Fruit fly (Drosophila melanogaster) whole organism, adult: Measurements from ENCODE around the gene Est-6.

Experiments used
- CG11617 ChIP-seq: fragments of 200-800 bp; sonication (Bioruptor generic); optimal IDR thresholded peaks from 2 replicates; lab custom pipeline; 2017; ENCODE audit warnings: mild to moderate bottlenecking, missing biosample characterization, missing genetic modification reagents, missing genetic modification characterization
- CG12768 ChIP-seq: fragments of 200-800 bp; sonication (Bioruptor generic); optimal IDR thresholded peaks from 2 replicates; lab custom pipeline; 2017; ENCODE audit warnings: missing biosample characterization, missing genetic modification characterization, mild to moderate bottlenecking, moderate library complexity, missing genetic modification reagents
- CG14711 ChIP-seq: fragments of 200-800 bp; sonication (Bioruptor generic); optimal IDR thresholded peaks from 2 replicates; lab custom pipeline; 2018; ENCODE audit warnings: missing biosample characterization, mild to moderate bottlenecking, missing genetic modification characterization, moderate library complexity
- CG1620 ChIP-seq: fragments of 200-800 bp; sonication (Bioruptor generic); optimal IDR thresholded peaks from 2 replicates; lab custom pipeline; 2016; ENCODE audit warnings: missing biosample characterization, missing genetic modification characterization
- CG33017 ChIP-seq: fragments of 200-800 bp; sonication (Bioruptor generic); optimal IDR thresholded peaks from 2 replicates; lab custom pipeline; 2018; ENCODE audit warnings: missing biosample characterization, mild to moderate bottlenecking, missing genetic modification characterization, moderate library complexity
- CG5204 ChIP-seq: fragments of 200-800 bp; sonication (Bioruptor generic); optimal IDR thresholded peaks from 2 replicates; lab custom pipeline; 2016; ENCODE audit warnings: missing biosample characterization, missing genetic modification characterization
- CG7045 ChIP-seq: fragments of 200-800 bp; sonication (Bioruptor generic); optimal IDR thresholded peaks from 2 replicates; lab custom pipeline; 2017; ENCODE audit warnings: missing biosample characterization, mild to moderate bottlenecking, missing genetic modification characterization
- CG7101 ChIP-seq: fragments of 200-800 bp; sonication (Bioruptor generic); optimal IDR thresholded peaks from 2 replicates; lab custom pipeline; 2018; ENCODE audit warnings: missing biosample characterization, mild to moderate bottlenecking, missing genetic modification characterization, moderate library complexity
- Clk ChIP-seq: fragments of 200-800 bp; sonication (Bioruptor generic); optimal IDR thresholded peaks from 2 replicates; lab custom pipeline; 2017; ENCODE audit warnings: missing biosample characterization, missing genetic modification characterization
- Crg-1 ChIP-seq: fragments of 200-800 bp; sonication (Bioruptor generic); optimal IDR thresholded peaks from 2 replicates; lab custom pipeline; 2016; ENCODE audit warnings: missing biosample characterization, missing genetic modification characterization
- Hr96 ChIP-seq: fragments of 200-800 bp; sonication (Bioruptor generic); optimal IDR thresholded peaks from 2 replicates; lab custom pipeline; 2016; ENCODE audit warnings: missing biosample characterization, missing genetic modification characterization
- Mnt ChIP-seq: fragments of 200-800 bp; sonication (Bioruptor generic); optimal IDR thresholded peaks from 2 replicates; lab custom pipeline; 2016; ENCODE audit warnings: missing biosample characterization, mild to moderate bottlenecking, missing genetic modification characterization
- bab1 ChIP-seq: fragments of 200-800 bp; sonication (Bioruptor generic); optimal IDR thresholded peaks from 3 replicates; lab custom pipeline; 2019; ENCODE audit warnings: missing biosample characterization, mild to moderate bottlenecking, missing genetic modification characterization, moderate library complexity
- cic ChIP-seq: fragments of 200-800 bp; sonication (Bioruptor generic); optimal IDR thresholded peaks from 2 replicates; lab custom pipeline; 2017; ENCODE audit warnings: missing biosample characterization, mild to moderate bottlenecking, missing genetic modification characterization, moderate library complexity
- cnc ChIP-seq, 2 experiments: fragments of >200 bp; optimal IDR thresholded peaks; 2 replicates each; lab custom pipeline; 2017
- kay ChIP-seq: fragments of 200-800 bp; sonication (Bioruptor generic); peaks from one replicate; lab custom pipeline; 2016; ENCODE audit warnings: missing biosample characterization, missing genetic modification characterization, borderline replicate concordance
- ovo ChIP-seq: fragments of 200-800 bp; sonication (Bioruptor generic); optimal IDR thresholded peaks from 2 replicates; lab custom pipeline; 2016; ENCODE audit warnings: missing biosample characterization, missing genetic modification characterization
- pad ChIP-seq: fragments of 200-800 bp; sonication (Bioruptor generic); optimal IDR thresholded peaks from 3 replicates; lab custom pipeline; 2017; ENCODE audit warnings: missing biosample characterization, missing genetic modification characterization, mild to moderate bottlenecking, moderate library complexity, missing genetic modification reagents
- tj ChIP-seq: fragments of 200-800 bp; sonication (Bioruptor generic); optimal IDR thresholded peaks from 3 replicates; lab custom pipeline; 2017; ENCODE audit warnings: missing biosample characterization, mild to moderate bottlenecking, missing genetic modification characterization, moderate library complexity
- toe ChIP-seq: fragments of 200-800 bp; sonication (Bioruptor generic); optimal IDR thresholded peaks from 2 replicates; lab custom pipeline; 2016; ENCODE audit warnings: missing biosample characterization, missing genetic modification characterization

Gene Est-6

DNA sequence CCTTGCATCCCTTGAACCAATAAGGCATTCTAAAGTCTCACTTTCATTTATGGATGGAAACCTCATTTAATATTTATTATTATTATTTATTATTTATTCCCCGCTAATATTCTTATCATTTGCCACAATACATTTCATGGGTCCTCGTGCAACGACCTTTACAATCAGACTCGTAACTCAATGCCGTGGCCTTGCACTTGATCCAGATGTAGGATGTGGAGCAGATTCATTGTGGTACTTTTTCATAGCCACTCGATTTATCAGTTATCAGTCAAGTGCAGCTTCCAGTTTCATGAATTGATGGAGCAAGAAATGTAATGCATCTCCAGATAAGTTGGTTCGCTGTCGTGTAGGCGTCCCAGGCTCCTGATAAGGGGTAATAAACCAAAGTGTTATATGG, 3.3 kb upstream of the Est-6 start:
- TF ChIP-seq Crg-1 (no peak), ovo (GFP tag; lab: Kevin White, UChicago) (no peak), Clk (no peak)

DNA sequence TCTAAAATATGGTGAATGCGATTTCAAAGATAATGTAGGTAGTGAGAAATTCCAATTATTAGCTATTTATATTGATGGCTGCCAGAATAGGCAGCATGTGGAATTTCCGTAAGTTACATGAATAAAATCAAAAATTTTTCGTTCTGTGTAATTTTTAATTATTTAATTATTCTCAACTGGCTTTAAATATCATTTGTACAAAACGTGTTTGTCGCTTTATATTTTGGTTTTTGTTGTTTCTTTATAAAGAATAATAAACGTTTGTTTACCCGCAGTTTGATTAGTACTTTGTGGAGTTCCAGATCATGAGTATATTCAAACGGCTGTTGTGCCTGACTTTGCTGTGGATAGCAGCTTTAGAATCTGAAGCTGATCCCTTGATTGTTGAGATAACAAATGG, 1.8 kb downstream of the Est-6 start, which contains the start of gene Est-P:
TSS of gene Est-P (plus strand) at position 301 of the 400 bp plus-strand sequence.
- TF ChIP-seq toe (no peak), CG5204 (GFP tag; lab: Kevin White, UChicago) (no peak), CG12768 (GFP tag; lab: Kevin White, UChicago) (no peak), CG14711 (tag; lab: Kevin White, UChicago) (no peak), pad (no peak), Hr96 (no peak), CG33017 (tag; lab: Kevin White, UChicago) (no peak), bab1 (GFP tag; lab: Kevin White, UChicago) (no peak), Clk (no peak)

DNA sequence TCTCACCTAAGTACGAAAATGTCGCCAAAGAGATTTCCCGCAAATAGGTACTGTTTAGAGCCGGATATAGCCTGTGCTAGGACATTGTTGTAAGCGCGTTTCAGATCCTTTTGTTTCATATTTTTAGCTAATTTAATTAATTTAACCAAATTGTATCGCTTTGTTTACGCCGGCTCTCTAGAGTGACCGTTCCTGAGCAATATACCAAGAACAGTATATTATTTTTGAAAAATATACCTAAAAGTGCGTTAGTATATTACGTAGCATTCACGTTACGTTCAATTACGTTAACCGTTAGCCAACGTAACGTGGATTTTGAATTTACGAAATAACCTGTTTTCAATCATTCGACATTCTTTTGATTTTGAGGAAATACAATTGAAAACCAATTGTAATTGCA, 4.9 kb downstream of the Est-6 start, which contains the start of gene thoc6:
TSS of gene thoc6 (minus strand) at position 204 of the 400 bp plus-strand sequence.
- TF ChIP-seq Crg-1, result no peak
- no peak for TF ChIP-seq CG1620 (GFP tag; lab: Kevin White, UChicago)
- peak; percentile 49 for TF ChIP-seq bab1 (GFP tag; lab: Kevin White, UChicago)
- no peak for TF ChIP-seq CG7045 (GFP tag; lab: Kevin White, UChicago)
- TF ChIP-seq kay (GFP tag; lab: Kevin White, UChicago), result peak; percentile 62

DNA sequence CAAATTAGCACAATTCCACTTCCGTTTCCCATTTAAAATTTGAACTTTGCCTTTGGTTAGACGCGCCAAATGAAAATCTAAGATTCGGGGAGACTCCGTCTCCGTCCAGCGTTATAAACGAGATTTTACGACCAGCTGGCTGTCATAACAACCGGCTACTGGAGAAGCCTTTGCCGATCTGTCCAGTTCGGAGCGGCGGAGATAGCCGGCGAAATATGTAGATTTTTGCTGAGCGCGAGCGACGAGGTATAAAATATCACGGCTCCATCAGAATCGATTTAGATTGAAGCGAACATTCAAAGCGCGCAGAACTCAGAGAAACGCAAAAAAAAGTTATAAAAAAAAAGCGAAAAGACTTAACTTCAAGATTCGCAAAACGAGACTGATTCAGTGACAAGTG, 8.9 kb downstream of the Est-6 start, which contains the start of gene CG11529:
TSS of gene CG11529 (plus strand) at position 301 of the 400 bp plus-strand sequence.
- TF ChIP-seq Clk (no peak), Crg-1 (no peak), ovo (GFP tag; lab: Kevin White, UChicago) (no peak), tj (GFP tag; lab: Kevin White, UChicago) (no peak), CG12768 (GFP tag; lab: Kevin White, UChicago) (no peak)

DNA sequence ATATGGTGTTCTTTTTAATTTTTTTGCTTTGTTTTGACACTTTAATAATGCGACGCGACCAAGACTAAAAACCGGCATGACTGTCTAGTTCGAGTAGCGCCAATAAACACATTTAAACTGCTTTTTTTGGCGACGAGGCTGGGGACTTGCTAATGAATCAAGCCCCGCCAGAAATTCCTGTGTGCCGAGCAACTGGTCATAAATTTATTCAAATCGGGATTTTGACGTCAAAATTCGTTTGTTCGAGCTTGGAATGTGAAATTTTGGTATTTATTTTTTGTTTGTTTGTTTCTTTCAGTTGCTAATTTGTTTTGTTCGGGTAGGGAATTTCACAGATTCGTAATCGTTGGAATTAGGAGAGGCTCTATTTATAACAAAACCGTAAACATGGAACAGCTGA, 14.4 kb downstream of the Est-6 start:
- TF ChIP-seq kay (GFP tag; lab: Kevin White, UChicago) (peak; percentile 45), pad (no peak), toe (no peak), ovo (GFP tag; lab: Kevin White, UChicago) (no peak), CG12768 (GFP tag; lab: Kevin White, UChicago) (no peak), CG33017 (tag; lab: Kevin White, UChicago) (no peak), Hr96 (no peak)

DNA sequence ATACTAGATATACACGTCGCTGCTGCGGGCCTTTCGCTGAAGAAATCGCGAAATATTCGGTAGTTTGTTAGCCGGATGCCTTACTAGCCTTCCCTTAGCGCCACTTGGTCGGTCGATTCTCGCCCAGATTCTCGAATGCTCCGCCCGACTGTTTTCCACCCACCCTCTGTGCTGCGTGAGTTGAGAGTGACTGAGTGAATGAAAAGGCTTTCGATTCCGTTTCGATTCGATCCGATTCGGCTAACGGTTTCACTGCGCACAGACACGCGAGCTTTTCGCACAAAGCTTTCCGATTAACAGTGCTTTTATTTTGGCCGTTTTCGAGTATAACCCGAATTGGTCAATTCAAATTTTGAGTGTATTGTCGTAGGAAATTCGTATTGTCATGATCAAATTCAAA, 15.1 kb downstream of the Est-6 start, which contains the start of gene Ak1:
TSS of gene Ak1 (minus strand) at position 347 of the 400 bp plus-strand sequence.
- no peak for TF ChIP-seq Crg-1
- peak; percentile 14 for TF ChIP-seq Mnt (GFP tag; lab: Kevin White, UChicago)
- no peak for TF ChIP-seq toe
- TF ChIP-seq tj (GFP tag; lab: Kevin White, UChicago), result no peak
- no peak for TF ChIP-seq CG11617 (GFP tag; lab: Kevin White, UChicago)
- no peak for TF ChIP-seq CG33017 (tag; lab: Kevin White, UChicago)
- no peak for TF ChIP-seq CG7045 (GFP tag; lab: Kevin White, UChicago)
- TF ChIP-seq cnc (optimal IDR thresholded peaks at IDR 0.05; lab: Kevin White, UChicago), result no peak
- peak; percentile 90 for TF ChIP-seq ovo (GFP tag; lab: Kevin White, UChicago)
- TF ChIP-seq CG5204 (GFP tag; lab: Kevin White, UChicago), result no peak
- TF ChIP-seq cic (GFP tag; lab: Kevin White, UChicago), result peak; percentile 5
- no peak for TF ChIP-seq Hr96
- no peak for TF ChIP-seq CG14711 (tag; lab: Kevin White, UChicago)
- no peak for TF ChIP-seq CG7101 (tag; lab: Kevin White, UChicago)
- peak; percentile 38 for TF ChIP-seq bab1 (GFP tag; lab: Kevin White, UChicago)
- TF ChIP-seq Clk, result no peak
- no peak for TF ChIP-seq CG1620 (GFP tag; lab: Kevin White, UChicago)
- TF ChIP-seq kay (GFP tag; lab: Kevin White, UChicago), result no peak
- no peak for TF ChIP-seq pad
- TF ChIP-seq CG12768 (GFP tag; lab: Kevin White, UChicago), result no peak

DNA sequence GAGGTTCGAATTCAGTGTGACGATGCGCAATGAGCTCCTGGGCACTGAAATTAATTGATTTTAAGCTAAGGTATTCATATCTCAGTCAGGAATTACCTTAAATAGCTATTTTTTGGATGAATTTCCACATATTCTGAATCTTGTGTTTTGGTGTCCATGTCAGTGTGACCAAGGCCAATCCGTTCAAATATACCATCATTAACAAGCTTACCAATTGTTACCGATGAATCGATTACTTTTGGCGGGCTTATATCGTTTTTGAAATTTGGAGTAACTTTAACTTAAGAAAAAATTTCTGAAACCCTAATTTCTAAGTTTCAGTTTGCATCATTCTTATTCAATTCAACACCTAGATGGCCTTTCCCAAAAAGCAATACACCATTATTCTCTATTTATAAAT, 17.2 kb downstream of the Est-6 start, which contains the start of gene Tsen54:
TSS of gene Tsen54 (minus strand) at position 175 of the 400 bp plus-strand sequence.
- TF ChIP-seq pad, result no peak
- no peak for TF ChIP-seq Crg-1
- TF ChIP-seq kay (GFP tag; lab: Kevin White, UChicago), result no peak
- TF ChIP-seq bab1 (GFP tag; lab: Kevin White, UChicago), result no peak
- TF ChIP-seq Clk, result no peak
- no peak for TF ChIP-seq CG14711 (tag; lab: Kevin White, UChicago)
- no peak for TF ChIP-seq CG12768 (GFP tag; lab: Kevin White, UChicago)
- TF ChIP-seq toe, result no peak
- no peak for TF ChIP-seq CG5204 (GFP tag; lab: Kevin White, UChicago)
- no peak for TF ChIP-seq CG11617 (GFP tag; lab: Kevin White, UChicago)
- no peak for TF ChIP-seq CG1620 (GFP tag; lab: Kevin White, UChicago)
- TF ChIP-seq Hr96, result no peak
